Worm (Caenorhabditis elegans) whole organism, L4/young adult: Measurements from ENCODE around the gene F58E6.5.

Source experiments
- W03F9.2 ChIP-seq: fragments of 150-350 bp; optimal IDR thresholded peaks from 2 replicates; lab custom pipeline; 2014; ENCODE audit warnings: missing biosample characterization, missing genetic modification characterization
- dao-5 ChIP-seq: sonication (generic microtip); optimal IDR thresholded peaks from 2 replicates; lab custom pipeline; 2016; ENCODE audit warnings: missing genotype, missing genetic modification characterization, moderate library complexity, missing compliant biosample characterization
- him-1 ChIP-seq: sonication (generic microtip); optimal IDR thresholded peaks from 2 replicates; lab custom pipeline; 2016; ENCODE audit warnings: missing genotype, missing genetic modification reagents, missing genetic modification characterization, missing compliant biosample characterization

F58E6.5 gene

ce11 chrV:9703549-9703948 is 50.8 kb downstream of the F58E6.5 start:
- TF ChIP-seq him-1 (tag; lab: Kevin White, UChicago) (no peak), W03F9.2 (tag; lab: Kevin White, UChicago) (no peak), dao-5 (tag; lab: Kevin White, UChicago) (no peak)
